Worm (Caenorhabditis elegans) whole organism, early embryonic: Measurements from ENCODE around the gene F21C10.11.

Experiments used
- B0310.2 ChIP-seq: sonication (generic microtip); optimal IDR thresholded peaks from 2 replicates; lab custom pipeline; 2016; ENCODE audit warnings: mild to moderate bottlenecking, missing genetic modification characterization, missing compliant biosample characterization
- aly-1 ChIP-seq: sonication (generic microtip); optimal IDR thresholded peaks from 2 replicates; lab custom pipeline; 2016; ENCODE audit warnings: missing genetic modification characterization, missing compliant biosample characterization
- ama-1 ChIP-seq: fragments of 150-350 bp; optimal IDR thresholded peaks from 2 replicates; lab custom pipeline; 2014
- ceh-13 ChIP-seq: fragments of 200-800 bp; sonication (Bioruptor generic); optimal IDR thresholded peaks from 2 replicates; lab custom pipeline; 2018; ENCODE audit warnings: mild to moderate bottlenecking, missing genetic modification characterization, missing compliant biosample characterization
- ceh-36 ChIP-seq: sonication (generic microtip); optimal IDR thresholded peaks from 2 replicates; lab custom pipeline; 2016; ENCODE audit warnings: missing genetic modification characterization, inconsistent platforms, missing compliant biosample characterization
- ets-7 ChIP-seq: sonication (generic microtip); optimal IDR thresholded peaks from 2 replicates; lab custom pipeline; 2016; ENCODE audit warnings: missing genotype, missing genetic modification characterization, missing compliant biosample characterization
- flt-1 ChIP-seq: fragments of 200-800 bp; sonication (Bioruptor generic); IDR thresholded peaks from 2 replicates; pipeline ENCODE4 v1.3.6; 2022; ENCODE audit warnings: missing genetic modification characterization, missing compliant biosample characterization
- hmbx-1 ChIP-seq: sonication (generic microtip); optimal IDR thresholded peaks from 2 replicates; lab custom pipeline; 2016; ENCODE audit warnings: mild to moderate bottlenecking, missing genetic modification characterization, missing compliant biosample characterization
- hnd-1 ChIP-seq: sonication (generic microtip); optimal IDR thresholded peaks from 2 replicates; lab custom pipeline; 2016; ENCODE audit warnings: missing genetic modification characterization, missing compliant biosample characterization
- scrt-1 ChIP-seq: fragments of 200-800 bp; sonication (Bioruptor generic); IDR thresholded peaks from 2 replicates; pipeline ENCODE4 v1.3.6; 2022; ENCODE audit warnings: missing genetic modification characterization, missing compliant biosample characterization
- sea-1 ChIP-seq: fragments of 200-800 bp; sonication (Bioruptor generic); conservative IDR thresholded peaks from 2 replicates; pipeline ENCODE4 v1.3.6; 2022; ENCODE audit warnings: missing genetic modification characterization, missing compliant biosample characterization
- tbx-11 ChIP-seq: fragments of 200-800 bp; sonication (Bioruptor generic); IDR thresholded peaks from 2 replicates; pipeline ENCODE4 v1.3.6; 2022; ENCODE audit warnings: missing genetic modification characterization, missing compliant biosample characterization
- tbx-37 ChIP-seq: fragments of 200-800 bp; sonication (Bioruptor generic); conservative IDR thresholded peaks from 2 replicates; pipeline ENCODE4 v1.3.6; 2022; ENCODE audit warnings: missing genetic modification reagents, missing genetic modification characterization, missing compliant biosample characterization
- tra-4 ChIP-seq: sonication (generic microtip); optimal IDR thresholded peaks from 2 replicates; lab custom pipeline; 2017; ENCODE audit warnings: missing genetic modification characterization, missing compliant biosample characterization

- no peak for TF ChIP-seq ama-1 (lab: Kevin White, UChicago)
- no peak for TF ChIP-seq ets-7 (tag; lab: Kevin White, UChicago)
- no peak for TF ChIP-seq flt-1
- no peak for TF ChIP-seq ceh-36 (tag; lab: Kevin White, UChicago)
- no peak for TF ChIP-seq scrt-1
- TF ChIP-seq aly-1 (tag; lab: Kevin White, UChicago) = no peak
- TF ChIP-seq hmbx-1 (tag; lab: Kevin White, UChicago) = no peak
- no peak for TF ChIP-seq sea-1 (GFP tag; lab: Robert Waterston, UW)
- TF ChIP-seq hnd-1 (tag; lab: Kevin White, UChicago) = no peak
- no peak for TF ChIP-seq tra-4 (tag; lab: Kevin White, UChicago)
- no peak for TF ChIP-seq tbx-11 (GFP tag; lab: Robert Waterston, UW)
- TF ChIP-seq ceh-13 (GFP tag; lab: Kevin White, UChicago) = no peak
- no peak for TF ChIP-seq B0310.2
- no peak for TF ChIP-seq tbx-37 (GFP tag; lab: Robert Waterston, UW)
Observed at ce11 chrV:9096674-9097073, 26.6 kb upstream of the F21C10.11 start.
